Fruit fly (Drosophila melanogaster) whole organism, embryonic: ENCODE measurements around the gene Polr3A.

ENCODE experiments used
- Bdp1 ChIP-seq: fragments of 200-800 bp; sonication (Bioruptor generic); optimal IDR thresholded peaks from 3 replicates; lab custom pipeline; 2016; ENCODE audit warnings: missing biosample characterization, missing genetic modification characterization
- BtbVII ChIP-seq: fragments of 200-800 bp; sonication (Bioruptor generic); optimal IDR thresholded peaks from 3 replicates; lab custom pipeline; 2017; ENCODE audit warnings: missing biosample characterization, mild to moderate bottlenecking, missing genetic modification characterization
- Bteb2 ChIP-seq: fragments of 200-800 bp; sonication (Bioruptor generic); optimal IDR thresholded peaks from 2 replicates; lab custom pipeline; 2016; ENCODE audit warnings: missing biosample characterization, missing genetic modification characterization
- CG10147 ChIP-seq: fragments of 200-800 bp; sonication (Bioruptor generic); optimal IDR thresholded peaks from 2 replicates; lab custom pipeline; 2019; ENCODE audit warnings: missing biosample characterization, mild to moderate bottlenecking, missing genetic modification characterization, moderate library complexity
- CG10321 ChIP-seq: fragments of 200-800 bp; sonication (Bioruptor generic); IDR thresholded peaks from 2 replicates; pipeline ENCODE4 v1.3.6; 2022; ENCODE audit warnings: missing biosample characterization, missing genetic modification characterization
- CG12659 ChIP-seq: fragments of 200-800 bp; sonication (Bioruptor generic); optimal IDR thresholded peaks from 3 replicates; lab custom pipeline; 2017; ENCODE audit warnings: mild to moderate bottlenecking, missing biosample characterization, missing genetic modification reagents, missing genetic modification characterization
- CG13894 ChIP-seq: fragments of 200-800 bp; sonication (Bioruptor generic); optimal IDR thresholded peaks from 3 replicates; lab custom pipeline; 2018; ENCODE audit warnings: missing biosample characterization, mild to moderate bottlenecking, missing genetic modification characterization, moderate library complexity
- CG15601 ChIP-seq: fragments of 200-800 bp; sonication (Bioruptor generic); optimal IDR thresholded peaks from 3 replicates; lab custom pipeline; 2019; ENCODE audit warnings: missing biosample characterization, mild to moderate bottlenecking, missing genetic modification characterization, moderate library complexity
- CG15696 ChIP-seq: fragments of 200-800 bp; sonication (Bioruptor generic); optimal IDR thresholded peaks from 2 replicates; lab custom pipeline; 2019; ENCODE audit warnings: missing biosample characterization, mild to moderate bottlenecking, missing genetic modification characterization, moderate library complexity
- CG17568 ChIP-seq: fragments of 200-800 bp; sonication (Bioruptor generic); optimal IDR thresholded peaks from 2 replicates; lab custom pipeline; 2018; ENCODE audit warnings: missing biosample characterization, mild to moderate bottlenecking, missing genetic modification characterization, moderate library complexity
- CG17802 ChIP-seq: fragments of 200-800 bp; sonication (Bioruptor generic); optimal IDR thresholded peaks from 2 replicates; lab custom pipeline; 2018; ENCODE audit warnings: missing biosample characterization, mild to moderate bottlenecking, missing genetic modification characterization, moderate library complexity
- CG18599 ChIP-seq: fragments of 200-800 bp; sonication (Bioruptor generic); optimal IDR thresholded peaks from 3 replicates; lab custom pipeline; 2017; ENCODE audit warnings: missing biosample characterization, missing genetic modification characterization, mild to moderate bottlenecking, moderate library complexity, missing genetic modification reagents
- CG3163 ChIP-seq: fragments of 200-800 bp; sonication (Bioruptor generic); optimal IDR thresholded peaks from 3 replicates; lab custom pipeline; 2016; ENCODE audit warnings: missing biosample characterization, missing genetic modification characterization
- CG6654 ChIP-seq: fragments of 200-800 bp; sonication (Bioruptor generic); optimal IDR thresholded peaks from 2 replicates; lab custom pipeline; 2017; ENCODE audit warnings: missing biosample characterization, mild to moderate bottlenecking, missing genetic modification characterization
- CG6765 ChIP-seq: fragments of 200-800 bp; sonication (Bioruptor generic); optimal IDR thresholded peaks from 3 replicates; lab custom pipeline; 2017; ENCODE audit warnings: missing biosample characterization, mild to moderate bottlenecking, missing genetic modification characterization
- CG7963 ChIP-seq: fragments of 200-800 bp; sonication (Bioruptor generic); IDR thresholded peaks from 3 replicates; pipeline ENCODE4 v1.3.6; 2022; ENCODE audit warnings: missing biosample characterization, missing genetic modification characterization; ENCODE audit not compliant: partially characterized antibody
- CG8359 ChIP-seq: fragments of 200-800 bp; sonication (Bioruptor generic); optimal IDR thresholded peaks from 2 replicates; lab custom pipeline; 2017; ENCODE audit warnings: missing biosample characterization, mild to moderate bottlenecking, missing genetic modification characterization, borderline replicate concordance
- CG8478 ChIP-seq: fragments of >200 bp; optimal IDR thresholded peaks from 2 replicates; lab custom pipeline; 2018
- CG8924 ChIP-seq: fragments of 200-800 bp; optimal IDR thresholded peaks from 3 replicates; lab custom pipeline; 2019; ENCODE audit warnings: missing biosample characterization, mild to moderate bottlenecking, missing genetic modification characterization, moderate library complexity
- CG9437 ChIP-seq: fragments of 200-800 bp; sonication (Bioruptor generic); optimal IDR thresholded peaks from 2 replicates; lab custom pipeline; 2018; ENCODE audit warnings: missing biosample characterization, mild to moderate bottlenecking, missing genetic modification characterization
- CoRest ChIP-seq: fragments of 200-800 bp; sonication (Bioruptor generic); optimal IDR thresholded peaks from 3 replicates; lab custom pipeline; 2018; ENCODE audit warnings: missing biosample characterization, mild to moderate bottlenecking, missing genetic modification characterization, moderate library complexity
- Elba2 ChIP-seq: fragments of 200-800 bp; sonication (Bioruptor generic); optimal IDR thresholded peaks from 3 replicates; lab custom pipeline; 2016; ENCODE audit warnings: missing biosample characterization, missing genetic modification characterization
- HLHmδ ChIP-seq: fragments of 200-800 bp; sonication (Bioruptor generic); optimal IDR thresholded peaks from 2 replicates; lab custom pipeline; 2018; ENCODE audit warnings: missing biosample characterization, mild to moderate bottlenecking, missing genetic modification characterization, moderate library complexity
- Hr3 ChIP-seq: fragments of 200-800 bp; sonication (Bioruptor generic); optimal IDR thresholded peaks from 3 replicates; lab custom pipeline; 2016; ENCODE audit warnings: missing biosample characterization, missing genetic modification characterization
- MESR4 ChIP-seq: fragments of 200-800 bp; sonication (Bioruptor generic); optimal IDR thresholded peaks from 2 replicates; lab custom pipeline; 2018; ENCODE audit warnings: missing biosample characterization, mild to moderate bottlenecking, missing genetic modification characterization, moderate library complexity
- Med ChIP-seq: fragments of 200-800 bp; sonication (Bioruptor generic); peaks from one replicate; lab custom pipeline; 2016; ENCODE audit warnings: missing biosample characterization, missing genetic modification characterization, mild to moderate bottlenecking, inconsistent platforms, moderate library complexity
- Opbp ChIP-seq: fragments of 200-800 bp; sonication (Bioruptor generic); IDR thresholded peaks from 3 replicates; pipeline ENCODE4 v1.3.6; 2022; ENCODE audit warnings: missing biosample characterization, missing genetic modification characterization; ENCODE audit not compliant: partially characterized antibody
- Poxn ChIP-seq: fragments of 200-800 bp; sonication (Bioruptor generic); IDR thresholded peaks from 2 replicates; pipeline ENCODE4 v1.3.6; 2022; ENCODE audit warnings: missing biosample characterization, missing genetic modification characterization
- Scr ChIP-seq: fragments of 200-800 bp; sonication (Bioruptor generic); IDR thresholded peaks from 2 replicates; pipeline ENCODE4 v1.3.6; 2022; ENCODE audit warnings: missing biosample characterization, missing genetic modification characterization; ENCODE audit not compliant: partially characterized antibody
- Usf ChIP-seq: fragments of 200-800 bp; sonication (Bioruptor generic); optimal IDR thresholded peaks from 2 replicates; lab custom pipeline; 2017; ENCODE audit warnings: missing genotype, missing biosample characterization, missing genetic modification characterization
- ab ChIP-seq: fragments of 200-800 bp; sonication (Bioruptor generic); optimal IDR thresholded peaks from 2 replicates; lab custom pipeline; 2016; ENCODE audit warnings: missing biosample characterization, missing genetic modification characterization
- ash1 ChIP-seq: fragments of 200-800 bp; sonication (Bioruptor generic); optimal IDR thresholded peaks from 2 replicates; lab custom pipeline; 2018; ENCODE audit warnings: missing biosample characterization, mild to moderate bottlenecking, missing genetic modification characterization
- az2 ChIP-seq: fragments of 200-800 bp; sonication (Bioruptor generic); optimal IDR thresholded peaks from 3 replicates; lab custom pipeline; 2016; ENCODE audit warnings: missing biosample characterization, missing genetic modification characterization
- cas ChIP-seq: fragments of 200-800 bp; sonication (Bioruptor generic); IDR thresholded peaks from 2 replicates; pipeline ENCODE4 v1.3.6; 2022; ENCODE audit warnings: missing biosample characterization, missing genetic modification characterization
- ci ChIP-seq: fragments of 200-800 bp; sonication (Bioruptor generic); IDR thresholded peaks from 3 replicates; pipeline ENCODE4 v1.3.6; 2022; ENCODE audit warnings: missing biosample characterization, missing genetic modification characterization
- disco-r ChIP-seq: fragments of 200-800 bp; sonication (Bioruptor generic); optimal IDR thresholded peaks from 2 replicates; lab custom pipeline; 2016; ENCODE audit warnings: missing biosample characterization, missing genetic modification characterization
- dmrt99B ChIP-seq: fragments of 200-800 bp; sonication (Bioruptor generic); optimal IDR thresholded peaks from 2 replicates; lab custom pipeline; 2018; ENCODE audit warnings: missing biosample characterization, mild to moderate bottlenecking, missing genetic modification characterization, moderate library complexity
- eve ChIP-seq, 2 experiments: fragments of >200 bp; optimal IDR thresholded peaks; 2 replicates each; lab custom pipeline; 2017; ENCODE audit warnings: missing biosample characterization in 2 of 2, missing genetic modification characterization in 2 of 2
- ind ChIP-seq: fragments of 200-800 bp; sonication (Bioruptor generic); optimal IDR thresholded peaks from 3 replicates; lab custom pipeline; 2016; ENCODE audit warnings: missing biosample characterization, missing genetic modification characterization
- jumu ChIP-seq: fragments of 200-800 bp; sonication (Bioruptor generic); optimal IDR thresholded peaks from 3 replicates; lab custom pipeline; 2016; ENCODE audit warnings: missing biosample characterization, missing genetic modification characterization
- kay ChIP-seq: fragments of 200-800 bp; sonication (Bioruptor generic); optimal IDR thresholded peaks from 2 replicates; lab custom pipeline; 2016; ENCODE audit warnings: missing biosample characterization, missing genetic modification characterization
- pnt ChIP-seq: fragments of 200-800 bp; sonication (Bioruptor generic); optimal IDR thresholded peaks from 3 replicates; lab custom pipeline; 2016; ENCODE audit warnings: missing biosample characterization, missing genetic modification characterization
- repo ChIP-seq: fragments of 200-800 bp; sonication (Bioruptor generic); optimal IDR thresholded peaks from 2 replicates; lab custom pipeline; 2016; ENCODE audit warnings: missing biosample characterization, missing genetic modification characterization
- sens ChIP-seq: fragments of 200-800 bp; sonication (Bioruptor generic); peaks from one replicate; lab custom pipeline; 2016; ENCODE audit warnings: missing biosample characterization, missing genetic modification characterization
- sna ChIP-seq: fragments of 200-800 bp; sonication (Bioruptor generic); IDR thresholded peaks from 2 replicates; pipeline ENCODE4 v1.3.6; 2022; ENCODE audit warnings: missing biosample characterization, missing genetic modification characterization; ENCODE audit not compliant: partially characterized antibody
- stc ChIP-seq: fragments of 200-800 bp; sonication (Bioruptor generic); IDR thresholded peaks from 2 replicates; pipeline ENCODE4 v1.3.6; 2022; ENCODE audit warnings: missing biosample characterization, missing genetic modification characterization
- tin ChIP-seq: fragments of 200-800 bp; sonication (Bioruptor generic); optimal IDR thresholded peaks from 3 replicates; lab custom pipeline; 2016; ENCODE audit warnings: missing biosample characterization, missing genetic modification characterization
- tna ChIP-seq: fragments of 200-800 bp; sonication (Bioruptor generic); IDR thresholded peaks from 2 replicates; pipeline ENCODE4 v1.3.6; 2022; ENCODE audit warnings: missing biosample characterization, missing genetic modification characterization; ENCODE audit not compliant: partially characterized antibody
- vvl ChIP-seq: fragments of 200-800 bp; sonication (Bioruptor generic); IDR thresholded peaks from 2 replicates; pipeline ENCODE4 v1.3.6; 2022; ENCODE audit warnings: missing biosample characterization, missing genetic modification characterization

Polr3A gene

dm6 chrX:15802880-15803650 lies 40.3 kb downstream of the Polr3A start (continued):
- TF ChIP-seq CG15601 (tag; lab: Kevin White, UChicago) = no peak
- TF ChIP-seq CG9437 (GFP tag; lab: Kevin White, UChicago) = no peak
- no peak for TF ChIP-seq Poxn (GFP tag; lab: Robert Waterston, UW)
- TF ChIP-seq Opbp (GFP tag; lab: Robert Waterston, UW) = peak; percentile 88; the same call in 2 of the 3 replicates
- TF ChIP-seq Hr3 (GFP tag; lab: Kevin White, UChicago) = peak; percentile 25
- TF ChIP-seq BtbVII = no peak
- TF ChIP-seq cas (GFP tag; lab: Robert Waterston, UW) = no peak
- TF ChIP-seq Bdp1 = no peak
- no peak for TF ChIP-seq Usf (GFP tag; lab: Kevin White, UChicago)
- TF ChIP-seq jumu = no peak
- no peak for TF ChIP-seq ab (GFP tag; lab: Kevin White, UChicago)
- peak; percentile 5 for TF ChIP-seq sens (GFP tag; lab: Kevin White, UChicago)
- TF ChIP-seq Elba2 (GFP tag; lab: Kevin White, UChicago) = no peak
- no peak for TF ChIP-seq CG8478 (lab: Kevin White, UChicago)
- TF ChIP-seq eve (GFP tag; optimal IDR thresholded peaks at IDR 0.05; lab: Kevin White, UChicago) = peak in 1 of 2 experiments; percentile 38
- no peak for TF ChIP-seq CG10147 (GFP tag; lab: Kevin White, UChicago)
- peak; percentile 46 for TF ChIP-seq CG13894 (tag; lab: Kevin White, UChicago)
- peak; percentile 53 for TF ChIP-seq CG17802
- peak; percentile 59 for TF ChIP-seq Med (GFP tag; lab: Kevin White, UChicago)
- no peak for TF ChIP-seq repo (GFP tag; lab: Kevin White, UChicago)
- TF ChIP-seq CG15696 = no peak
- no peak for TF ChIP-seq CG10321 (GFP tag; lab: Robert Waterston, UW)
- peak; percentile 3 for TF ChIP-seq ind
- TF ChIP-seq ash1 (GFP tag; lab: Kevin White, UChicago) = no peak
- no peak for TF ChIP-seq HLHmδ
- no peak for TF ChIP-seq tin
- peak; percentile 6 for TF ChIP-seq az2 (GFP tag; lab: Kevin White, UChicago)
- no peak for TF ChIP-seq stc (GFP tag; lab: Robert Waterston, UW)
- TF ChIP-seq CG6765 = peak; percentile 34
- peak; percentile 40 for TF ChIP-seq CoRest (tag; lab: Kevin White, UChicago)
- no peak for TF ChIP-seq CG17568 (GFP tag; lab: Kevin White, UChicago)
- TF ChIP-seq kay (GFP tag; lab: Kevin White, UChicago) = no peak
- TF ChIP-seq MESR4 (GFP tag; lab: Kevin White, UChicago) = peak; percentile 22
- no peak; the same call in 2 of the 3 replicates for TF ChIP-seq ci (GFP tag; lab: Robert Waterston, UW)
- TF ChIP-seq sna (GFP tag; lab: Robert Waterston, UW) = peak; percentile 31; the same call in 1 of the 2 replicates
- TF ChIP-seq CG18599 = peak; percentile 33
- peak; percentile 20 for TF ChIP-seq CG12659 (GFP tag; lab: Kevin White, UChicago)
- peak; percentile 4 for TF ChIP-seq dmrt99B
- TF ChIP-seq Scr (GFP tag; lab: Robert Waterston, UW) = peak; percentile 81
- TF ChIP-seq Bteb2 = no peak
- no peak for TF ChIP-seq CG6654 (GFP tag; lab: Kevin White, UChicago)
- TF ChIP-seq disco-r (GFP tag; lab: Kevin White, UChicago) = no peak
- TF ChIP-seq tna (GFP tag; lab: Robert Waterston, UW) = peak; percentile 38; the same call in 1 of the 2 replicates
- no peak for TF ChIP-seq CG8359 (GFP tag; lab: Kevin White, UChicago)
- no peak for TF ChIP-seq CG3163
- 0 out of 3 replicates have a peak, but pooled peaks have one; percentile 38 for TF ChIP-seq CG7963 (GFP tag; lab: Robert Waterston, UW)
- TF ChIP-seq pnt (GFP tag; lab: Kevin White, UChicago) = no peak
- peak; percentile 18; the same call in 1 of the 2 replicates for TF ChIP-seq vvl (GFP tag; lab: Robert Waterston, UW)
- peak; percentile 3 for TF ChIP-seq CG8924
